Fruit fly (Drosophila melanogaster) whole organism, prepupa: ENCODE measurements around the gene CG14960.

ENCODE experiments used
- Blimp-1 ChIP-seq: fragments of 200-800 bp; sonication (Bioruptor generic); optimal IDR thresholded peaks from 3 replicates; lab custom pipeline; 2017; ENCODE audit warnings: missing biosample characterization, missing genetic modification characterization, mild to moderate bottlenecking, moderate library complexity, missing genetic modification reagents
- CG10669 ChIP-seq: fragments of 200-800 bp; sonication (Bioruptor generic); optimal IDR thresholded peaks from 3 replicates; lab custom pipeline; 2018; ENCODE audit warnings: missing biosample characterization, mild to moderate bottlenecking, missing genetic modification characterization, moderate library complexity
- CG15336 ChIP-seq: fragments of 200-800 bp; sonication (Bioruptor generic); IDR thresholded peaks from 2 replicates; pipeline ENCODE4 v1.3.6; 2022; ENCODE audit warnings: missing biosample characterization, missing genetic modification characterization
- CG1621 ChIP-seq: fragments of 200-800 bp; sonication (Bioruptor generic); optimal IDR thresholded peaks from 3 replicates; lab custom pipeline; 2018; ENCODE audit warnings: missing biosample characterization, mild to moderate bottlenecking, missing genetic modification characterization
- CG32006 ChIP-seq: fragments of 200-800 bp; sonication (Bioruptor generic); optimal IDR thresholded peaks from 3 replicates; lab custom pipeline; 2017; ENCODE audit warnings: missing biosample characterization, mild to moderate bottlenecking, missing genetic modification characterization
- CG34406 ChIP-seq: fragments of 200-800 bp; sonication (Bioruptor generic); optimal IDR thresholded peaks from 3 replicates; lab custom pipeline; 2016; ENCODE audit warnings: missing biosample characterization, missing genetic modification characterization
- CG3919 ChIP-seq: fragments of 200-800 bp; sonication (Bioruptor generic); optimal IDR thresholded peaks from 3 replicates; lab custom pipeline; 2016; ENCODE audit warnings: missing biosample characterization, missing genetic modification characterization
- CG4318 ChIP-seq: fragments of 200-800 bp; sonication (Bioruptor generic); optimal IDR thresholded peaks from 3 replicates; lab custom pipeline; 2017; ENCODE audit warnings: missing biosample characterization, mild to moderate bottlenecking, missing genetic modification characterization
- CG6163 ChIP-seq: fragments of 200-800 bp; sonication (Bioruptor generic); IDR thresholded peaks from 3 replicates; pipeline ENCODE4 v1.3.6; 2022; ENCODE audit warnings: missing biosample characterization, missing genetic modification characterization
- CG6276 ChIP-seq: fragments of 200-800 bp; sonication (Bioruptor generic); optimal IDR thresholded peaks from 2 replicates; lab custom pipeline; 2017; ENCODE audit warnings: missing biosample characterization, mild to moderate bottlenecking, missing genetic modification characterization
- CG6792 ChIP-seq: fragments of 200-800 bp; sonication (Bioruptor generic); optimal IDR thresholded peaks from 3 replicates; lab custom pipeline; 2016; ENCODE audit warnings: missing biosample characterization, missing genetic modification characterization
- CG6808 ChIP-seq: fragments of 200-800 bp; sonication (Bioruptor generic); optimal IDR thresholded peaks from 3 replicates; lab custom pipeline; 2017; ENCODE audit warnings: missing biosample characterization, missing genetic modification characterization, mild to moderate bottlenecking, moderate library complexity, missing genetic modification reagents
- CG6854 ChIP-seq: fragments of 200-800 bp; sonication (Bioruptor generic); optimal IDR thresholded peaks from 2 replicates; lab custom pipeline; 2017; ENCODE audit warnings: missing biosample characterization, mild to moderate bottlenecking, missing genetic modification characterization
- CG8119 ChIP-seq: fragments of 200-800 bp; sonication (Bioruptor generic); IDR thresholded peaks from 3 replicates; pipeline ENCODE4 v1.3.6; 2022; ENCODE audit warnings: missing biosample characterization, missing genetic modification characterization
- CG9139 ChIP-seq: fragments of 200-800 bp; sonication (Bioruptor generic); optimal IDR thresholded peaks from 3 replicates; lab custom pipeline; 2017; ENCODE audit warnings: missing biosample characterization, mild to moderate bottlenecking, missing genetic modification characterization
- Eip78C ChIP-seq: fragments of 200-800 bp; sonication (Bioruptor generic); peaks from one replicate; lab custom pipeline; 2016; ENCODE audit warnings: missing biosample characterization, missing genetic modification characterization
- Eip93F ChIP-seq: fragments of 200-800 bp; sonication (Bioruptor generic); optimal IDR thresholded peaks from 2 replicates; lab custom pipeline; 2016; ENCODE audit warnings: missing biosample characterization, mild to moderate bottlenecking, missing genetic modification characterization
- Ets21C ChIP-seq: fragments of 200-800 bp; sonication (Bioruptor generic); optimal IDR thresholded peaks from 3 replicates; lab custom pipeline; 2016; ENCODE audit warnings: missing biosample characterization, missing genetic modification characterization
- Gug ChIP-seq: fragments of 200-800 bp; sonication (Bioruptor generic); IDR thresholded peaks from 2 replicates; pipeline ENCODE4 v1.3.6; 2022; ENCODE audit warnings: missing biosample characterization, missing genetic modification characterization
- Hr4 ChIP-seq: fragments of 200-800 bp; sonication (Bioruptor generic); optimal IDR thresholded peaks from 3 replicates; lab custom pipeline; 2016; ENCODE audit warnings: missing biosample characterization, missing genetic modification characterization
- Lpt ChIP-seq: fragments of 200-800 bp; sonication (Bioruptor generic); optimal IDR thresholded peaks from 3 replicates; lab custom pipeline; 2016; ENCODE audit warnings: missing biosample characterization, missing genetic modification characterization
- Met ChIP-seq: fragments of 200-800 bp; sonication (Bioruptor generic); optimal IDR thresholded peaks from 3 replicates; lab custom pipeline; 2016; ENCODE audit warnings: missing biosample characterization, missing genetic modification characterization
- OdsH ChIP-seq: fragments of 200-800 bp; sonication (Bioruptor generic); optimal IDR thresholded peaks from 3 replicates; lab custom pipeline; 2016; ENCODE audit warnings: missing biosample characterization, missing genetic modification characterization
- Smox ChIP-seq: fragments of 200-800 bp; sonication (Bioruptor generic); optimal IDR thresholded peaks from 3 replicates; lab custom pipeline; 2016; ENCODE audit warnings: missing biosample characterization, missing genetic modification characterization
- Sox102F ChIP-seq: fragments of 200-800 bp; sonication (Bioruptor generic); optimal IDR thresholded peaks from 2 replicates; lab custom pipeline; 2016; ENCODE audit warnings: missing biosample characterization, mild to moderate bottlenecking, missing genetic modification characterization
- Sox15 ChIP-seq: fragments of 200-800 bp; sonication (Bioruptor generic); optimal IDR thresholded peaks from 3 replicates; lab custom pipeline; 2016; ENCODE audit warnings: missing biosample characterization, missing genetic modification characterization
- achi ChIP-seq: fragments of 200-800 bp; sonication (Bioruptor generic); optimal IDR thresholded peaks from 3 replicates; lab custom pipeline; 2016; ENCODE audit warnings: missing biosample characterization, missing genetic modification characterization
- acj6 ChIP-seq: fragments of 200-800 bp; sonication (Bioruptor generic); optimal IDR thresholded peaks from 3 replicates; lab custom pipeline; 2016; ENCODE audit warnings: missing biosample characterization, missing genetic modification characterization
- dac ChIP-seq: fragments of 200-800 bp; sonication (Bioruptor generic); optimal IDR thresholded peaks from 2 replicates; lab custom pipeline; 2017; ENCODE audit warnings: missing biosample characterization, mild to moderate bottlenecking, missing genetic modification characterization
- dsx ChIP-seq: fragments of 200-800 bp; optimal IDR thresholded peaks from 3 replicates; lab custom pipeline; 2019; ENCODE audit warnings: missing biosample characterization, mild to moderate bottlenecking, missing genetic modification characterization, moderate library complexity; ENCODE audit not compliant: poor library complexity, severe bottlenecking
- eg ChIP-seq: fragments of 200-800 bp; sonication (Bioruptor generic); IDR thresholded peaks from 3 replicates; pipeline ENCODE4 v1.3.6; 2022; ENCODE audit warnings: missing biosample characterization, missing genetic modification characterization
- fd59A ChIP-seq: fragments of 200-800 bp; sonication (Bioruptor generic); optimal IDR thresholded peaks from 2 replicates; lab custom pipeline; 2017; ENCODE audit warnings: missing biosample characterization, mild to moderate bottlenecking, missing genetic modification characterization, missing genetic modification reagents
- fkh ChIP-seq: fragments of 200-800 bp; sonication (Bioruptor generic); optimal IDR thresholded peaks from 3 replicates; lab custom pipeline; 2017; ENCODE audit warnings: missing biosample characterization, mild to moderate bottlenecking, missing genetic modification characterization, moderate library complexity
- pdm3 ChIP-seq: fragments of 200-800 bp; sonication (Bioruptor generic); optimal IDR thresholded peaks from 3 replicates; lab custom pipeline; 2016; ENCODE audit warnings: missing biosample characterization, missing genetic modification characterization
- salr ChIP-seq, 2 experiments: fragments of 200-800 bp; sonication (Bioruptor generic); optimal IDR thresholded peaks; 3 replicates each; lab custom pipeline; 2016 to 2018; ENCODE audit warnings: missing biosample characterization in 2 of 2, missing genetic modification characterization in 2 of 2, mild to moderate bottlenecking in 1 of 2
- spab ChIP-seq: fragments of 200-800 bp; sonication (Bioruptor generic); optimal IDR thresholded peaks from 2 replicates; lab custom pipeline; 2017; ENCODE audit warnings: missing biosample characterization, mild to moderate bottlenecking, missing genetic modification characterization, missing genetic modification reagents
- svp ChIP-seq: fragments of 200-800 bp; sonication (Bioruptor generic); peaks from one replicate; lab custom pipeline; 2016; ENCODE audit warnings: missing biosample characterization, missing genetic modification characterization
- topi ChIP-seq: fragments of 200-800 bp; sonication (Bioruptor generic); optimal IDR thresholded peaks from 3 replicates; lab custom pipeline; 2016; ENCODE audit warnings: missing biosample characterization, missing genetic modification characterization

Gene CG14960

dm6 chr3L:3268161-3268560 lies 2.7 kb upstream of the CG14960 start, which contains the start of gene CG34265:
CG34265 (plus strand) TSS chr3L:3268461.
- TF ChIP-seq CG1621 (tag; lab: Kevin White, UChicago) (no peak), CG15336 (no peak), Lpt (GFP tag; lab: Kevin White, UChicago) (no peak), Hr4 (GFP tag; lab: Kevin White, UChicago) (no peak), CG6854 (no peak), Eip93F (GFP tag; lab: Kevin White, UChicago) (no peak), Sox15 (GFP tag; lab: Kevin White, UChicago) (no peak)

dm6 chr3L:3274463-3275177 lies 3.8 kb downstream of the CG14960 start:
- TF ChIP-seq spab (GFP tag; lab: Kevin White, UChicago) (no peak), CG6276 (GFP tag; lab: Kevin White, UChicago) (no peak), eg (GFP tag; lab: Robert Waterston, UW) (no peak), CG9139 (GFP tag; lab: Kevin White, UChicago) (no peak), CG3919 (GFP tag; lab: Kevin White, UChicago) (peak; percentile 6), CG32006 (peak; percentile 54), salr (GFP tag; optimal IDR thresholded peaks at IDR 0.05; lab: Kevin White, UChicago) (no peak), CG6163 (GFP tag; lab: Robert Waterston, UW) (no peak), topi (no peak), Eip93F (GFP tag; lab: Kevin White, UChicago) (no peak), acj6 (GFP tag; lab: Kevin White, UChicago) (no peak), CG34406 (GFP tag; lab: Kevin White, UChicago) (no peak), dac (GFP tag; lab: Kevin White, UChicago) (no peak), Hr4 (GFP tag; lab: Kevin White, UChicago) (peak; percentile 40), Ets21C (GFP tag; lab: Kevin White, UChicago) (no peak), fkh (GFP tag; lab: Kevin White, UChicago) (no peak), achi (GFP tag; lab: Kevin White, UChicago) (peak; percentile 17), Blimp-1 (GFP tag; lab: Kevin White, UChicago) (peak; percentile 59), Eip78C (GFP tag; lab: Kevin White, UChicago) (peak; percentile 76), CG15336 (0 out of 2 replicates have a peak, but pooled peaks have one; percentile 16), svp (GFP tag; lab: Kevin White, UChicago) (no peak), dsx (GFP tag; lab: Kevin White, UChicago) (no peak)

dm6 chr3L:3276930-3277329 lies 6.1 kb downstream of the CG14960 start:
- TF ChIP-seq Eip78C (GFP tag; lab: Kevin White, UChicago) (peak; percentile 9), Met (GFP tag; lab: Kevin White, UChicago) (no peak), dsx (GFP tag; lab: Kevin White, UChicago) (no peak), spab (GFP tag; lab: Kevin White, UChicago) (no peak)

dm6 chr3L:3279930-3280329 lies 9.1 kb downstream of the CG14960 start, which contains the start of gene CG12017:
CG12017 (plus strand) TSS chr3L:3280239.
- peak; percentile 10 for TF ChIP-seq Sox102F (GFP tag; lab: Kevin White, UChicago)
- TF ChIP-seq Gug (GFP tag; lab: Robert Waterston, UW), result no peak
- no peak for TF ChIP-seq CG10669 (GFP tag; lab: Kevin White, UChicago)
- peak; percentile 59 for TF ChIP-seq Eip78C (GFP tag; lab: Kevin White, UChicago)
- TF ChIP-seq CG34406 (GFP tag; lab: Kevin White, UChicago), result no peak
- TF ChIP-seq topi, result no peak
- TF ChIP-seq spab (GFP tag; lab: Kevin White, UChicago), result no peak
- no peak for TF ChIP-seq Eip93F (GFP tag; lab: Kevin White, UChicago)

- TF ChIP-seq CG15336 (peak; percentile 73), CG6792 (GFP tag; lab: Kevin White, UChicago) (no peak), CG1621 (tag; lab: Kevin White, UChicago) (no peak), CG6808 (no peak), CG4318 (peak; percentile 40), Smox (GFP tag; lab: Kevin White, UChicago) (no peak), eg (GFP tag; lab: Robert Waterston, UW) (peak; percentile 41; the same call in 1 of the 3 replicates), CG8119 (peak; percentile 69), Hr4 (GFP tag; lab: Kevin White, UChicago) (peak; percentile 71), Eip78C (GFP tag; lab: Kevin White, UChicago) (peak; percentile 43), pdm3 (peak; percentile 4), OdsH (GFP tag; lab: Kevin White, UChicago) (peak; percentile 23), salr (GFP tag; optimal IDR thresholded peaks at IDR 0.05; lab: Kevin White, UChicago) (peak in 1 of 2 experiments; percentile 16), Gug (GFP tag; lab: Robert Waterston, UW) (no peak), spab (GFP tag; lab: Kevin White, UChicago) (no peak), fd59A (GFP tag; lab: Kevin White, UChicago) (no peak), CG32006 (peak; percentile 75), Lpt (GFP tag; lab: Kevin White, UChicago) (no peak)
Observed at dm6 chr3L:3283264-3283663, 12.4 kb downstream of the CG14960 start.
